Worm (Caenorhabditis elegans) whole organism, L4/young adult: ENCODE measurements around the gene F37C12.18.

Experiments
- W03F9.2 ChIP-seq: fragments of 150-350 bp; optimal IDR thresholded peaks from 2 replicates; lab custom pipeline; 2014; ENCODE audit warnings: missing biosample characterization, missing genetic modification characterization
- him-1 ChIP-seq: sonication (generic microtip); optimal IDR thresholded peaks from 2 replicates; lab custom pipeline; 2016; ENCODE audit warnings: missing genotype, missing genetic modification reagents, missing genetic modification characterization, missing compliant biosample characterization

DNA sequence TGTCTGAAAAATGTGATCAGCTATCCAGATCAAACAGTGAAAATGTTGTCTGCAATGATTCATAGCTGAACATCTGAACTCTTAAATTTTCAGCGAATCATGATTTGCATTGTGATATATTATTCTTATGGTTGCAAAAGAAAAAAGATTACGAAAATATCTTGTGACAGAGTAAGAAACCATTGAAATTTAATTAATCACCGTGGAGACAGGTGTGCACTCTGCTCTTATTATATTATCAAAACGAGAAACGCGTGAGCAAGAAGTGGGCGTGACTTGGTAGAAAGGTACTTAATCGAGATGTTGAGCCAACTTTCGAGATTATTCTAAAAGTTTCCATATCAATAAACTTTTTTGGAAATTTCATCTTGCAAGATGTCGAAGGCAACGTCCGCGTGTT, 47.8 kb upstream of the F37C12.18 start, which contains the start of gene osm-10:
- TF ChIP-seq W03F9.2 (tag; lab: Kevin White, UChicago): no peak
- no peak for TF ChIP-seq him-1
